Fruit fly (Drosophila melanogaster) whole organism, embryonic: ENCODE results near the gene Cp190.

Source experiments
- CG5180 ChIP-seq: fragments of 200-800 bp; sonication (Bioruptor generic); optimal IDR thresholded peaks from 3 replicates; lab custom pipeline; 2017; ENCODE audit warnings: missing biosample characterization, missing genetic modification characterization, mild to moderate bottlenecking, moderate library complexity, missing genetic modification reagents
- Hsf ChIP-seq: fragments of 200-800 bp; sonication (Bioruptor generic); optimal IDR thresholded peaks from 3 replicates; lab custom pipeline; 2016; ENCODE audit warnings: missing biosample characterization, missing genetic modification characterization

DNA sequence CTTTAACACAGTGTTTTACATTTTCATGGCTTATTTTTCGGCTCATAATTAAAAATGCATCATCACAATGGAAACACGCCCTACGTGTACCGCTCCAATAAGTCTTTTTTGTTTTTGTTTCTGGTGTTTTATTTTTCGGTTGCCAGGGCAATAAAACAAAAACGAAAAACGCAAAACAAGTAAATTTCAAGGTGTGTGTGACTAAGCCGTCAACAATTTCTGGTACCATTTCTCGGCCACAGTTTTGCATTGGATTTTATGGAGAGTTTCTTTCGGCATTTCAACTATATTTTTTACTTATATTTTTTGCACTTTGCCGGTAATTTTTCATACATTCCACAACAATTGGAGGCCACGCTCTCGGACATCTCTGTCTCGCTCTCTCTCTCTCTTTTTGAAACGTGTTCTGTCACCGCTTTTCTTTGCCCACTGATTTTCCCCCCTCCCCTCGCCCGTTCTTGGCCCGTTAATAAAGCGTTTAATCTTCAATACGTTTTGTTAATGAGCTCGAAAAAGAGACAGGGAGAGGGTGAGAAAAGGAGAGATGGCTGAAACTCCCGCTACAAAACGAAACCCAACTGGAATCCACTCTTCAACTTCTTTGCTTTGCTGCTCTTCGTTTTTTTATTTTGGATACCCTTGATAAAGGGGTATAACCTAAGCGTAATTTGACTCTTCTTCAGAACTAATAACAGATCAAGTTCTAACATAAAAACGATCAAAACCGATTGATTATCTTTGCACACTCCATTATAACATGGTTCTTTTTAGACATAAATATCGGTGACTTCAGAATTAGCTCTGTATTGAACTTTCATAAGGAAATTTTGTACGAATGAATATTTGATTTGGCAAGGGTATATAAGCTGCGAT lies 18.2 kb upstream of the Cp190 start:
- no peak for TF ChIP-seq CG5180 (GFP tag; lab: Kevin White, UChicago)
- no peak for TF ChIP-seq Hsf (GFP tag; lab: Kevin White, UChicago)
